Fruit fly (Drosophila melanogaster) whole organism, larva: Measurements from ENCODE around the gene Chs2.

Experiments
- noc ChIP-seq: fragments of 200-800 bp; sonication (Bioruptor generic); optimal IDR thresholded peaks from 3 replicates; lab custom pipeline; 2019; ENCODE audit warnings: missing biosample characterization, mild to moderate bottlenecking, missing genetic modification characterization, moderate library complexity

Gene Chs2

DNA sequence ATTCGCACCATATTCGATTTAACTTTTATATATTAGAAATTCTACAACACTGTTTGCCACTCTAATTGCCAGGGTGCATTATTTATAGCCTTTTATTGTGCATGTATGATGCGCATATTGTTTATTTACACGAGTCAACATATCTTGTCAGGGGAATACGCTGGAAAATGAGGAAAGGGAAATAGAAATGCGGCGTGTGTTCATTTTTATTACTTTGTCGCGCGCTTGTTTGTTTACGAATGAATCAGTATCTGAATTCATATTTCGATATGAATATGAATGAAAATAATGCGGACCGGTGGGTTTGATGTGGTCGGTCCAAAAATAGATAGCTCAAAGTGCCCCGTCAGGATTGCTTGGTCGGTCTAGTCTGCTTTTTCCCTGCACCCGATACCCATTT is 43.9 kb downstream of the Chs2 start:
- TF ChIP-seq noc (tag; lab: Kevin White, UChicago), result no peak
